Fruit fly (Drosophila melanogaster) whole organism: ENCODE measurements around the gene CG16820.
"Not testable (repeated sequence)": the region's sequence is repeated elsewhere in the genome, so short reads cannot be mapped to it uniquely, and the experiment has no call there.

Experiments used
- CG8478 ChIP-seq: fragments of >200 bp; optimal IDR thresholded peaks from 2 replicates; lab custom pipeline; 2018; ENCODE audit warnings: inconsistent platforms
- Dll ChIP-seq: fragments of >200 bp; optimal IDR thresholded peaks from 2 replicates; lab custom pipeline; 2017
- EcR ChIP-seq, 2 experiments: fragments of >200 bp; optimal IDR thresholded peaks; 2 replicates each; lab custom pipeline; 2017; ENCODE audit warnings: missing biosample characterization in 2 of 2, missing genetic modification characterization in 2 of 2, missing genetic modification reagents in 2 of 2
- pan ChIP-seq: fragments of >200 bp; optimal IDR thresholded peaks from 2 replicates; lab custom pipeline; 2017
- psq ChIP-seq: fragments of >200 bp; optimal IDR thresholded peaks from 2 replicates; lab custom pipeline; 2017
- usp ChIP-seq: fragments of >200 bp; optimal IDR thresholded peaks from 2 replicates; lab custom pipeline; 2017; ENCODE audit warnings: missing biosample characterization, missing genetic modification characterization, mixed read lengths

CG16820 gene

DNA sequence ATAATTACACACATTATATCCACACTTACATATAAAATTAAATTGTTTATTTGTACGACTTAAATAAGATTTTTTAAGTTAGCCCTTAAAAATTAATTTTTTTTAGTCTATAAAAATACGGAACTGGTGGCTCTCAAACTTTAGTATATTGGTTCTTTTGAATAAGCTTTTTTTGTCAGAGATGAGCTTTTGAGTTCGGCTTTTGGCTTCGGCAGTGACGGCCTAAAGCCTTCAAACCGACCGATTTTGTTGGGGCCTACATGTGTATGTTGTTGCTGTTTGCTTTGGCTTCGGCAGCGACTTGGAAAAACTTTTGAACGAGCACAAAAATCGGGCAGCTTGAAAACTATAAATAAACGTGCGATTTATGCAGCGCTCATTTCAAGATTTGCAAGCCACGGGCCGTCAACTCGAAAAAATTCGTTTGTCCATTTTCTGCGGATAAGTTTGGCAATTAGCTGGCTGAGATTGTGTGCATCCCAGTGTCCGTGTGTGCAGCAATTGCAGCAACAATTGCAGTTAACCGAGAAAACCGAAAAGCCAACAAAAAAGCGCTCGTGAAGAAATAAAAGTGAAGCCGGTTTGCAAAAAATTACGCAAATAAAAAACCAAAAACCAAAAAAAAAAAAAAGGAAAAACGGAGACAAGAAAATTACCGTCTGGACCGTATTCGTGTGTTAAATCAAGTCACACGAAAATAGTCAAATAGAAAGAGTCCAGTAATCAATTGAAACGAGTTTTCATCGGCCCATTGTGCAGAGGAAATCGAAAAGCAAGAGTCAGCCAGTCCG is at the start of gene CG16820:
Gene CG16820 (plus strand): TSS at position 378 of the 791 bp plus-strand sequence.
- TF ChIP-seq pan (lab: Kevin White, UChicago) = no peak

DNA sequence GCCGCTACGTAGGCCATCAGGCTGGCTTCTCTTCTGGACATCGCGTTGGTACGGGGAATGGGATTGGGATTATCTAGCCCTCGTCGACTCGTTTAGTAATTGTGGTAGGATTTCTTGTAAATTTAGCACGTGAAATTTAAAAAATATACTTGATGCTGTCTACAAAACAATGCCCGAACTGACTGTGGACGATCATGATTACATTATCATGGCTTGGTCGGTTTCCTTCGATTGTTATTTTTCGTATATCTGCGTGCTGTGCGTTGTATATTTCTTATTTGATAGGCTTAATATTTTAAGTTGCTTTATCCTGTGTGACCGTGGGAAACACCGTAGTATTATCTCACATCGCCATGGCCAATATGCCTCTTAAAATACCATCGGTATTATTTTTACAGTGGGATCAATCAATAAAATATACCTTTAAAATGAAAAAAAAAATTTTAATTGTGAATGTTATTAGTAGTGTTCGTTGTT is 43.0 kb upstream of the CG16820 start, which contains the start of gene CG16972:
Gene CG16972 (minus strand): TSS at position 336 of the 477 bp plus-strand sequence.
- TF ChIP-seq CG8478 (lab: Kevin White, UChicago) (no peak), usp (GFP tag; lab: Kevin White, UChicago) (no peak), psq (no peak), EcR (GFP tag; optimal IDR thresholded peaks at IDR 0.05; lab: Kevin White, UChicago) (no peak), Dll (lab: Kevin White, UChicago) (no peak), pan (lab: Kevin White, UChicago) (no peak)

DNA sequence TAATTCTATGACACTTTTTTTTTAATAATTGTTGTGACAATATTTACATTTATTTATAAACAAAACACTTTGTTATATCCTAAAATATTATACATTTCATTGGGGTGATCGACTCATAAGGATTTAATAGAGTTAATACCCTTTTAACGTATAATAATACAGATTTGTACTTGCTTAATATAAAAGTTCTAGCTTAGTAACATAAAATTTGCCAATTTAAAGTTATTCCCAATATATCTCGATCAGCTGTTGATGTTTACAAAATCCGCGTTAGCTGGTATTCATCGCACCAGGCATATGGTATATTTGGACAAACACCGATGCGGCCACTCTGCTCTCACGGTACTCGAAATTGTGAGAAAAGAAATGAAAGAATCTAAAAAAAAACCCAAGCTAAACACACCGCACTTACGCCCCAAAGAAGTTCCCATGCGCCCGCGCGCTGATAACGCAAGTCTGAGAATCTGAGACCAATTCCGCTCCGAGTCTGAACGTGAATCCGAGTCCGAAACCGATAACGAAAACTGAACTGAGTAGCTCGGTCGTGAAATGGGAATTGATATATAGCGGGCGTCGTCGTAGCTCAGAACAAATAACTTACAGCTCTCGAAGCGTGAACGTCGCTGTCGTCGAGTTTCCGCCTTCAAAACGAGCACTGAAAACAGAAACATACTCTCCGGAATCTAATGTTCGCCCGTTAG is 42.4 kb upstream of the CG16820 start, which contains the start of gene Pect:
Gene Pect (plus strand): TSS at position 326 of the 701 bp plus-strand sequence.
- TF ChIP-seq usp (GFP tag; lab: Kevin White, UChicago) (no peak), CG8478 (lab: Kevin White, UChicago) (no peak), EcR (GFP tag; optimal IDR thresholded peaks at IDR 0.05; lab: Kevin White, UChicago) (no peak), pan (lab: Kevin White, UChicago) (no peak), psq (no peak), Dll (lab: Kevin White, UChicago) (no peak)

DNA sequence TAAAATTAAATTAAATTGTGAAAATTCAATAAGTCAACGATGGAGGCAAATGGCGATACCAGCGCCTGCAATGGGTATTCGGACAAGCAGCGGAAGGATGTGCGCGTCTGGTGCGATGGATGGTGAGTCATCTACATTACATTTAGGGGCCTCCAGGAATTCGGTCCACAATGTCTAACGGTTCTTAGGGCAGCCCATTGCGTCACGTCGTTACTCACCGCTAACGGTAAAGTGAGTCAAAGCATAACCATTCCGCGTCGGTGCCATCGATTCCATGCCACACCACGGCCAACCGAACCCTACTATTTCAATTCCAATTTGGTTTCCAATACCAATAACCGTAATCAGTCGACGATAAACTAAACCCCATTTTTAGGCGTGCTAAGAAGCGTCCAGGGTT is 41.9 kb upstream of the CG16820 start:
- TF ChIP-seq EcR (GFP tag; optimal IDR thresholded peaks at IDR 0.05; lab: Kevin White, UChicago) (no peak), psq (no peak), usp (GFP tag; lab: Kevin White, UChicago) (no peak), pan (lab: Kevin White, UChicago) (no peak), Dll (lab: Kevin White, UChicago) (no peak), CG8478 (lab: Kevin White, UChicago) (no peak)

DNA sequence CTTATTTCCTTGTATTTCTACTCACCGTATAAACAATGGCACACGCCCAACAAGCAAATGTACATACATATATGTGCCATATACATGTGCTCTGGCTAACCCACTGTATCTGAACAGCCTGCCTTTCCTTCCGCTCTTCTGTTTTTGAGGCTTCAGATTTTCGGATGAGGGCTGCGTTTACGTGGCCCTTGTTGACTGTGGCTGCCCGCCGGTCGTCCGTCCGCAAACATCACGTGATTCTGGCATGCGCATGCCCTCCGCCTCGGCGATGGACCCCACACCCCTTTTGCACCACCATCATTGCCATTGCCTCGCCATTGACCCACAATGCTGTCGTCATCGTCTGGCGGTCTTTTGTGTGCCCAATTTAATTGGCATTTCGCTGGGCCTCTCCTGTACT is 40.8 kb upstream of the CG16820 start:
- TF ChIP-seq pan (lab: Kevin White, UChicago) (no peak), EcR (GFP tag; optimal IDR thresholded peaks at IDR 0.05; lab: Kevin White, UChicago) (no peak), Dll (lab: Kevin White, UChicago) (no peak), usp (GFP tag; lab: Kevin White, UChicago) (no peak), CG8478 (lab: Kevin White, UChicago) (no peak), psq (no peak)

DNA sequence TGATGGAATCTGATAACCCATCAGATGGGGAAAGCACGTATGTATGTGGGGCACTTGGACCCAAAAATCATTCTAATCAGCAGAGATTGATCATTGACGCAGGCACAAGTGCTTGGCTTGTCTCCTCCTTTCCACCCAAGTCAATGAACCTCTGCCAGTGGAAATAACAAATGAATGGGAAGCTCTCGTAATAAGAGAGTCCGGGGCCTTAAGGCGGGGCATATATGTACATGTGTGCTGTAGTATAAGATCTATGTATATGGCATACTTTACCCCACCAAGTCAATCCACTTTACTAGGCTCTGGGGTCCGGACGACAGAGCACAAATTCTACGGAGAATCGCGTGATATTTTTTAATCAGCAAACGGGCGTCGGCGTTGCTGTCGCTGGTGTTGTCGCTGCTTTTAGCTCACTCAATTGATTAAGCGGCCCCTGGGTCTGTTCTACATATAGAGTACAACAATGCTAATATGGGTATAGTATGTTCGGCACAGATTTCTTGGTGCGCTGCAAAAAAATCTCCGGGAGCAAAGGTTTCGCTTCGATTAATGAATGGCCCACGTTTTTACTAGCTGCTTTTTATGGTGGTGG is 39.9 kb upstream of the CG16820 start:
- peak; percentile 22 for TF ChIP-seq pan (lab: Kevin White, UChicago)
- TF ChIP-seq psq = no peak
- TF ChIP-seq usp (GFP tag; lab: Kevin White, UChicago) = no peak
- TF ChIP-seq CG8478 (lab: Kevin White, UChicago) = no peak
- TF ChIP-seq Dll (lab: Kevin White, UChicago) = no peak
- TF ChIP-seq EcR (GFP tag; optimal IDR thresholded peaks at IDR 0.05; lab: Kevin White, UChicago) = peak in 1 of 2 experiments; percentile 82

DNA sequence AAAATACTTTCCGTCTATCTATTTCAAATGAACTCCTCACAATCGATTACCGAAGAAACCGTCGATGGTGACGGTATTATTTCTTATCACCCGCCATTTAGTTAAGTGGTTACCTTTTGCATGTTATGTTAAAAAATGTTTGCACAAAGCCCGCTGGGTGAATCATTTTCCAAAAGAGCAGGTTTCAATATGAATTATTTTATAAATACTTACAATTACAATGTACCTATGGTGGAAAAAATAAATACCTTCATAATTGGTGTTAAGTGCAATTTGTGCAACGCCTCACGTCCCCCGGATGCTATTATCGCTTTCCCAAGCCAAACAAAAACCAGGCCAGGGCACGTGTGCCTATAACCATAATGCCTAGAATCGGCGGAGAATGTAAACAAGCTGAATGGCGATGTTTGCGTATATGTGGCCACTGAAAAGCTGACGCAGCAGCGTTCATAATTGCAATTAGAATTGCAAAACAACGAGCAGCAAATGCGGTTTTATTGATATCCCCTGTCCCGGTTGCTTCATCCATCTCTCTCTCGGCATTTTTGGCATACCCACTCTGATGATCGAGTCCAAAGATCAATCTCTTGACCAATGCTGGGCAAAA is 39.1 kb upstream of the CG16820 start:
- TF ChIP-seq psq (no peak), Dll (lab: Kevin White, UChicago) (no peak), EcR (GFP tag; optimal IDR thresholded peaks at IDR 0.05; lab: Kevin White, UChicago) (no peak), usp (GFP tag; lab: Kevin White, UChicago) (no peak), CG8478 (lab: Kevin White, UChicago) (no peak), pan (lab: Kevin White, UChicago) (no peak)

DNA sequence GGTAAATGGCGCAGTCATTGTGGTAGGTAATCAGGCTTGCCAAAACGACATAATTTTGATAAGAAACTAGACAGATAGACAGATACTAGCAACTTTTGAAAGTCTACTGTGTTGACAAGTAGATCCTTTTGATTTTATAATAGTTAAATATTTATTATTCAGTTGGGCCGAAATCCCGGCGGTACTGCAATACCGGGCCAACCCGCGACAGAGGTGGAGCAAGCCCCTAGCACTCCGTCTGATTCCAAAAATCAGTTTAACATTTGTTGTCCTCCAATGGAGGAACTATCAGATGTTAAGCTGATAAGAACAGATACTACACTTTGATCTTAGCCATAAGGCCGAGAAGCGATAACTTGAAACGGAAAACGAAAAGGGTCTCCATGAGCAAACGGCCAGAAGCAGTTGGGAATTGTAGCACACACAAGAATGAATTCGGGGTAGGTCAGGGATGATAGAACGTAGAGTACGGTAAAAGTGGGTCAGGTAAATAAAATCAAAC is 34.2 kb upstream of the CG16820 start, which contains the start of gene CG15482:
Gene CG15482 (minus strand): TSS at position 51 of the 502 bp plus-strand sequence.
- TF ChIP-seq Dll (lab: Kevin White, UChicago); usp (GFP tag; lab: Kevin White, UChicago); EcR (GFP tag; optimal IDR thresholded peaks at IDR 0.05; lab: Kevin White, UChicago): not testable (repeated sequence)

DNA sequence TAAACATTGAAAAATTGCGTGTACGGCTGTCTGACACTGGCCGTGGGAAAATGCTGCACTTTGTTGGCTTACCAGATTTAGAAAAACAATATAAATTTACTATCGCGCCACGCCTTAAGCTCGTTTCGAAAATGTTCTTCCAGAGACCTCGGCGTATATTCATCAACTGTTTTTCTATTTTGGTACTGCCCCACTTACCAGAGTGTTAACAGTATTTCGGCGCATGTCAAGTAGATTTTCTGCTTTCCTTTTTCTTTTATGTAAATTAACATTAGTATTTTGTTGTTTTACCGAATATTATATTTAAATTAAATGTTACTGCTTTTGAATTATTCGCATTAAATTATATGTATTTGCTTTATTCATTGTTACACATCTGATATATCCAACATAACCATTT is 31.0 kb upstream of the CG16820 start, which contains the start of gene kek4:
Gene kek4 (minus strand): TSS at position 341 of the 400 bp plus-strand sequence.
- no peak for TF ChIP-seq EcR (GFP tag; optimal IDR thresholded peaks at IDR 0.05; lab: Kevin White, UChicago)
- TF ChIP-seq Dll (lab: Kevin White, UChicago) = no peak
- no peak for TF ChIP-seq usp (GFP tag; lab: Kevin White, UChicago)

DNA sequence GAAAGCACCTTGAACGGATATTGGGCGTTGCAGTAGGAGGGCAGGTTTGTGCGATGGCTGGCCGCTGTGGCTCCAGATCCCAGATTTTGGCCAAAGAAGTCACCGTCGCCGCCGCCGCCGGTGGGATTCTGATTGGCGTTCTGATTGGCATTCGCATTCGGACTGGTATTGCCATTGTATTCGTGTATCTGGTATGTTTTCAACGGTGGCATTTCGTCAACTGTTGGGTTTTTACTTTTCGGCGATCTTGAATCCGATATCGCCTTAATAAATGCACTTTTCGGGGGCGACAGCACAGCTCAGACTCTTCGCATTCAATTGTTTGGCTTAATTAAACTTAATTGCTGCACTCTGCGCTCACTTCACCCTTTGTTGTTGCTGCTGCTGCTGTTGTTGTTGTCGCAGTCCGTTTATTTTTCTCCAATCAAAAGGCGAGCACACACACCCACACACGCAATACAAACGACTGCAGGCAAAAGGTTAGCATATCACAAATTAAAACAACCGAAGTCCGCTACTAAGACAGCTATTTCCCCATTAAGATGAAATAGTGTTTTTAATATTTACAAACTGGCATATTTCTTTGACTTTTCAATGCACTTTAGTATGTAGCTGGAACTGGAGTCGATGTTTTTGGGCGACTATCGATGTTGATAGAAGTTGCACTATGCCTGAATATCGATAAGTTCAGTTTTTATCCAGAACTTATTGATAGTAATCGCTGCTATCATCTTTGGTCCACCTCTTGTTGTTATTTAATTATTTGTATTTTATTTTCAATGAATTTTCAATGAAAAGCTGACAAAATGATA is 26.5 kb upstream of the CG16820 start, which contains the start of the genes CG9426 and mRF1:
Gene CG9426 (minus strand): TSS at position 643 of the 812 bp plus-strand sequence.
Gene mRF1 (plus strand): TSS at position 699 of the 812 bp plus-strand sequence.
- TF ChIP-seq pan (lab: Kevin White, UChicago) (no peak), Dll (lab: Kevin White, UChicago) (no peak), psq (no peak), EcR (GFP tag; optimal IDR thresholded peaks at IDR 0.05; lab: Kevin White, UChicago) (no peak), CG8478 (lab: Kevin White, UChicago) (no peak), usp (GFP tag; lab: Kevin White, UChicago) (no peak)
